Worm (Caenorhabditis elegans) whole organism, mixed stage, embryonic: Measurements from ENCODE around the gene Y57G7A.2.

Experiments used
- M03D4.4 ChIP-seq: sonication (generic microtip); optimal IDR thresholded peaks from 2 replicates; lab custom pipeline; 2017; ENCODE audit warnings: mild to moderate bottlenecking, missing genetic modification characterization, missing compliant biosample characterization
- bed-3 ChIP-seq: fragments of 200-800 bp; sonication (Bioruptor generic); optimal IDR thresholded peaks from 3 replicates; lab custom pipeline; 2018; ENCODE audit warnings: mild to moderate bottlenecking, missing genetic modification characterization, moderate library complexity, missing compliant biosample characterization
- blmp-1 ChIP-seq: fragments of 150-350 bp; optimal IDR thresholded peaks from 2 replicates; lab custom pipeline; 2014; ENCODE audit warnings: missing biosample characterization, missing genetic modification characterization
- ceh-39 ChIP-seq: fragments of 150-350 bp; optimal IDR thresholded peaks from 2 replicates; lab custom pipeline; 2014; ENCODE audit warnings: missing biosample characterization, missing genetic modification characterization
- ceh-43 ChIP-seq: fragments of 200-800 bp; sonication (Bioruptor generic); optimal IDR thresholded peaks from 2 replicates; lab custom pipeline; 2018; ENCODE audit warnings: mild to moderate bottlenecking, missing genetic modification characterization, moderate library complexity, missing compliant biosample characterization
- ceh-83 ChIP-seq: fragments of 200-800 bp; sonication (Bioruptor generic); optimal IDR thresholded peaks from 2 replicates; lab custom pipeline; 2018; ENCODE audit warnings: mild to moderate bottlenecking, missing genetic modification characterization, missing compliant biosample characterization
- ces-1 ChIP-seq: fragments of 150-350 bp; optimal IDR thresholded peaks from 2 replicates; lab custom pipeline; 2014; ENCODE audit warnings: missing biosample characterization, missing genetic modification reagents, missing genetic modification characterization
- drap-1 ChIP-seq: fragments of 200-800 bp; sonication (Bioruptor generic); optimal IDR thresholded peaks from 3 replicates; lab custom pipeline; 2018; ENCODE audit warnings: mild to moderate bottlenecking, missing genetic modification characterization, missing compliant biosample characterization
- flh-1 ChIP-seq: fragments of 200-800 bp; sonication (Bioruptor generic); optimal IDR thresholded peaks from 2 replicates; lab custom pipeline; 2018; ENCODE audit warnings: mild to moderate bottlenecking, missing genetic modification characterization, moderate library complexity, missing compliant biosample characterization
- ham-2 ChIP-seq: fragments of 200-800 bp; sonication (Bioruptor generic); optimal IDR thresholded peaks from 2 replicates; lab custom pipeline; 2018; ENCODE audit warnings: mild to moderate bottlenecking, missing genetic modification characterization, missing compliant biosample characterization
- hlh-1 ChIP-seq: fragments of 150-350 bp; optimal IDR thresholded peaks from 2 replicates; lab custom pipeline; 2014; ENCODE audit warnings: missing biosample characterization, missing genetic modification reagents, missing genetic modification characterization
- lin-13 ChIP-seq: fragments of 150-350 bp; optimal IDR thresholded peaks from 2 replicates; lab custom pipeline; 2014; ENCODE audit warnings: missing biosample characterization, missing genetic modification characterization
- lin-32 ChIP-seq: fragments of 200-800 bp; sonication (Bioruptor generic); optimal IDR thresholded peaks from 2 replicates; lab custom pipeline; 2018; ENCODE audit warnings: mild to moderate bottlenecking, missing genetic modification characterization, missing compliant biosample characterization
- lsy-2 ChIP-seq: fragments of 150-350 bp; optimal IDR thresholded peaks from 2 replicates; lab custom pipeline; 2014; ENCODE audit warnings: missing biosample characterization, missing genetic modification characterization
- mab-5 ChIP-seq: fragments of 150-350 bp; optimal IDR thresholded peaks from 2 replicates; lab custom pipeline; 2014; ENCODE audit warnings: missing biosample characterization, missing genetic modification characterization
- mep-1 ChIP-seq: fragments of 150-350 bp; optimal IDR thresholded peaks from 2 replicates; lab custom pipeline; 2017; ENCODE audit warnings: missing biosample characterization, missing genetic modification reagents, missing genetic modification characterization, inconsistent platforms
- mls-2 ChIP-seq: sonication (generic microtip); optimal IDR thresholded peaks from 2 replicates; lab custom pipeline; 2016; ENCODE audit warnings: mild to moderate bottlenecking, missing genetic modification characterization, moderate library complexity, missing compliant biosample characterization
- nhr-12 ChIP-seq: fragments of 150-350 bp; optimal IDR thresholded peaks from 2 replicates; lab custom pipeline; 2014; ENCODE audit warnings: missing biosample characterization, missing genetic modification characterization
- nhr-2 ChIP-seq: fragments of 150-350 bp; optimal IDR thresholded peaks from 2 replicates; lab custom pipeline; 2014; ENCODE audit warnings: missing biosample characterization, missing genetic modification characterization
- nhr-237 ChIP-seq: fragments of 150-350 bp; optimal IDR thresholded peaks from 2 replicates; lab custom pipeline; 2014; ENCODE audit warnings: missing biosample characterization, missing genetic modification characterization
- nhr-28 ChIP-seq: fragments of 150-350 bp; optimal IDR thresholded peaks from 2 replicates; lab custom pipeline; 2014; ENCODE audit warnings: missing biosample characterization, missing genetic modification characterization
- sem-2 ChIP-seq: fragments of 200-800 bp; sonication (Bioruptor generic); optimal IDR thresholded peaks from 2 replicates; lab custom pipeline; 2018; ENCODE audit warnings: mild to moderate bottlenecking, missing genetic modification characterization, missing compliant biosample characterization
- snpc-4 ChIP-seq: fragments of 150-350 bp; optimal IDR thresholded peaks from 2 replicates; lab custom pipeline; 2014; ENCODE audit warnings: missing biosample characterization, missing genetic modification characterization
- sptf-1 ChIP-seq: sonication (generic microtip); optimal IDR thresholded peaks from 2 replicates; lab custom pipeline; 2017; ENCODE audit warnings: mild to moderate bottlenecking, missing genetic modification characterization, moderate library complexity, missing compliant biosample characterization
- unc-120 ChIP-seq: sonication (generic microtip); optimal IDR thresholded peaks from 2 replicates; lab custom pipeline; 2017; ENCODE audit warnings: missing genetic modification characterization, missing compliant biosample characterization; ENCODE audit not compliant: poor library complexity, severe bottlenecking
- unc-39 ChIP-seq: fragments of 150-350 bp; optimal IDR thresholded peaks from 2 replicates; lab custom pipeline; 2014; ENCODE audit warnings: missing biosample characterization, missing genetic modification characterization
- unc-62 ChIP-seq: fragments of 150-350 bp; optimal IDR thresholded peaks from 2 replicates; lab custom pipeline; 2014; ENCODE audit warnings: missing biosample characterization, missing genetic modification reagents, missing genetic modification characterization
- zip-8 ChIP-seq: fragments of 150-350 bp; optimal IDR thresholded peaks from 2 replicates; lab custom pipeline; 2014; ENCODE audit warnings: missing biosample characterization, missing genetic modification characterization
- ztf-11 ChIP-seq: fragments of 150-350 bp; optimal IDR thresholded peaks from 2 replicates; lab custom pipeline; 2014; ENCODE audit warnings: missing biosample characterization, missing genetic modification characterization

Gene Y57G7A.2

DNA sequence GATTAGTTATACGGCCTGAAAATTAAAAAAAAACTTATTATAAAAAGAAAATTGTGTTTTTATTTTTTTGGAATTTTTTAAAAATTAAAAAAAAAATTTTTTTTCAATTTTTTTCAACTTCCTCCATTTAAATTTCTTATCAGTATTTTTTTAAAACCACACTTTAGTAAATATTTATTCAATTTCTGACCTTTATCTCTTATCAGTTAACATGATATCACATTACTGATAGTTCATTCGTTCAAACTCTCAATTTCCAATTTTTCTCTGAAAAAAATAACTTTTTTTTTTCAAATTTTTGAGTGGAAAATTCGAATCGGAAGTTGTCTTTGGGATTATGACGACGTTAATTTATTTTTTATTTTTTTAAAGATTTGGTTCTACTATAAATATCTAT is 1.8 kb downstream of the Y57G7A.2 start:
- no peak for TF ChIP-seq lin-32
- no peak for TF ChIP-seq ham-2

DNA sequence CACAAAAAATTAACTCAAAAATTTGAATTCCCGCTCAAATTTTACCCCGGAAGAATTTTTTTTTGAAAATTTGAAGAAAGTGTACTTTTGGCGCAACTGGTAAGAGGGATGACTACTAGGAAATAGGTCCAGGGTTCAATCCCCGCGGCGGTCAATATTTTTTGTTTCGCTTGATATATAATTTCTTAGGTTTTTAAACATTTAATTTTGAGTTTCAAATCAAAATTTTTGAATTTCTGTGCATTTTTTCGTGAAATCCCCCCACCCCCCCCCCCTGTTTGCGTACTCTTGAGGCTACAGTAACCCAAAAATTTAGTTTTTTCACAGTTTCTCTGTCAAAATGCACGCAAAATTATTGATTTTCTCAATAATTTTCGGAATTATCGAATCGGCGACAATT is 2.3 kb downstream of the Y57G7A.2 start, which contains the start of gene Y57G7A.1:
Y57G7A.1 (plus strand) TSS at position 301 of the 400 bp plus-strand sequence.
- no peak for TF ChIP-seq lin-13 (tag; lab: Kevin White, UChicago)
- TF ChIP-seq mep-1 (tag; lab: Kevin White, UChicago) = no peak

DNA sequence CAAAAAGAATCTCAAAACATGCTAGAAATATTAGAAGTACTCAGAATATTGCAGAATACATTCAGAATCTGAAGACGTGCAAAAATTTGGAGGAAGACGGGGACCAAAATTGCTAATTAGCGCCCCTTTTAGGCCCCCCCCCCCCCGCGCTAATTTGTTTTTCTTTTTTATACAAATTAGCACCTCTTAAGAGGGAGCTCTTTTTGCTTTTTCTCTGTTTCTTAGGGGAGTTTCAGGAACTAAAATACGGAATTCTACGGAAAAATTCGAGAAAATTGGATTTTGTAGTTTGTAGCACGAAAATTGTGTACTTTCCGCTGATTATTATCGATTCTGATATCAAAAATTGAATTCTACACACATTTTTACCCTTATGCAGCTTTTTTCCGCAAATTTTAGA is 5.7 kb downstream of the Y57G7A.2 start, which contains the start of gene glb-31:
glb-31 (minus strand) TSS at position 101 of the 400 bp plus-strand sequence.
- TF ChIP-seq blmp-1 (tag; lab: Kevin White, UChicago) (no peak), ceh-83 (GFP tag; lab: Kevin White, UChicago) (no peak), ztf-11 (tag; lab: Kevin White, UChicago) (no peak), ceh-39 (tag; lab: Kevin White, UChicago) (no peak), lin-13 (tag; lab: Kevin White, UChicago) (no peak), hlh-1 (tag; lab: Kevin White, UChicago) (no peak), nhr-2 (tag; lab: Kevin White, UChicago) (no peak), zip-8 (tag; lab: Kevin White, UChicago) (no peak), nhr-28 (tag; lab: Kevin White, UChicago) (no peak), snpc-4 (no peak), unc-39 (tag; lab: Kevin White, UChicago) (no peak), mab-5 (tag; lab: Kevin White, UChicago) (no peak), bed-3 (no peak), ceh-43 (GFP tag; lab: Kevin White, UChicago) (no peak), sptf-1 (tag; lab: Kevin White, UChicago) (no peak), lin-32 (no peak), unc-120 (tag; lab: Kevin White, UChicago) (no peak), flh-1 (no peak)

DNA sequence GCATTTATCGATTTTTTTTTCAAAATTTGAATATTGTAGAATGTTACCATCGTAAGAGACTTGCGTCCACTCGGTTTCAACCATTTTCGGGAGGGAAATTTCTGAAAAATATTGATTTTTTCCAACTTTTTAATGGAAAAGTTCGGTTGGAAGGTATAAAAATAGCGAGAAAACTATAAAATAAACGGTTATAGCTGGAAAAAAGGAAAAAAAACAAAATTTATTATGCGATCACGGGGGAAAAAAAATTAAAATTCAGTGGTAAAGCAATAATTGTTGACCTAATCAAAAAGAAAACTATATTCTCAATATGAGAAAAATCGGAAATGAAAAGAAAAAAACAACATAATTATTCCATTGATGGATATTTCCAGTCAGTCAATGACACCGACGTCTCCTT is 10.2 kb downstream of the Y57G7A.2 start, which contains the start of gene emc-2:
emc-2 (minus strand) TSS at position 101 of the 400 bp plus-strand sequence.
- TF ChIP-seq drap-1 (no peak), mab-5 (tag; lab: Kevin White, UChicago) (no peak), nhr-2 (tag; lab: Kevin White, UChicago) (no peak), lsy-2 (tag; lab: Kevin White, UChicago) (no peak), unc-62 (no peak), ceh-39 (tag; lab: Kevin White, UChicago) (no peak), nhr-28 (tag; lab: Kevin White, UChicago) (no peak), ceh-43 (GFP tag; lab: Kevin White, UChicago) (no peak), ztf-11 (tag; lab: Kevin White, UChicago) (no peak), nhr-12 (tag; lab: Kevin White, UChicago) (no peak), unc-120 (tag; lab: Kevin White, UChicago) (no peak)

DNA sequence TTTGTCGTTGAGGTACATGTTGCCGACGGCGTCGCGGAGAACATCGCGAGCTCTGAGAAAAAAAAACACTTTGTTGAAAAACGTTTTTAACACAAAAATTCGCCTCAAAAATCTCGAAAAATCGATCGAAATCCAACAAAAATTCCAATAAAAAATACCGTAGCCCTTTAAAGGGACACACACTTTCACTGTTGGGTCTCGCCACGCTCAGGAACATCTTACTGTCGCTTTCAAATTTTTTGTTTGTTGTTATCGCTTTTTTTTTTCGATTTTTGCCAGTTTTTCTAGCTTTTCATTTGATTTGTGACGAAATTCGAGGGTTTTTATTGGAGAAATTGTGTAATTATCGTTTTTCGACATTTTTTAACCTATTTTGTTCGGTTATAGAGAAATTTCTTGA is 10.7 kb downstream of the Y57G7A.2 start:
- TF ChIP-seq ceh-43 (GFP tag; lab: Kevin White, UChicago) = no peak
- TF ChIP-seq flh-1 = no peak
- TF ChIP-seq lin-13 (tag; lab: Kevin White, UChicago) = no peak
- TF ChIP-seq sem-2 (GFP tag; lab: Kevin White, UChicago) = no peak
- TF ChIP-seq hlh-1 (tag; lab: Kevin White, UChicago) = no peak
- TF ChIP-seq ztf-11 (tag; lab: Kevin White, UChicago) = no peak
- TF ChIP-seq nhr-237 (tag; lab: Kevin White, UChicago) = no peak
- no peak for TF ChIP-seq zip-8 (tag; lab: Kevin White, UChicago)
- no peak for TF ChIP-seq mls-2 (tag; lab: Kevin White, UChicago)
- TF ChIP-seq M03D4.4 (tag; lab: Kevin White, UChicago) = no peak
- no peak for TF ChIP-seq mep-1 (tag; lab: Kevin White, UChicago)
- no peak for TF ChIP-seq unc-120 (tag; lab: Kevin White, UChicago)
- TF ChIP-seq ceh-83 (GFP tag; lab: Kevin White, UChicago) = no peak

DNA sequence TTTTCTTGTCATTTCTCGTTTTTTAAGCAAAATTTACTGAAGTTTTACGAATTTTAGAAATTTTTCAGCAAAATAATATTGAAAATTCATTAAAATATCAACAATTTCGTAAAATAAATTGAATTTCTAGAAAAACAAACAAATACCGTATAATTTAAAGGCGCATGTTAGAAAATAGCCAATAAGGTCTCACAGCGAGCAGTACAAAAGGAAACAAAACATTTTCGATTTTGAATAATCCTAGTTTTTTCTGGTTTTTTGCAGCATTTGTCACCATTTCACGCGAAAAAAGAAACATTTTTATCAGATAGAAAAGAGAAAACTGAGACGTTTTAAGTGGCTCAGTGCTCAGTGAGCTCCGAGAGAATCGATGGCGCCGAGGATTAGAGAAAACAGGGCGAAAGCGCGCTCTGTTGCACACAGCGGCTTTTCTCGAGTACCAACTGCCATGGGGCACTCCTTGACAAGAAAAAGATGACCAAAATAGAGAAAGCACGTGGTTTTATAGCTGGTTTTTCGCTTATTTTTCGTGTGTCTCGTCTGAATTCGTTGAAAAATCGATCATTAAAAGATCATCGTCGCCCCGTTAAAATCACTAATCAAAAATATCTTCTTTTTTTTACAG is 14.1 kb downstream of the Y57G7A.2 start, which contains the start of the genes alh-6 and fcho-1:
alh-6 (minus strand) TSS at position 242 of the 625 bp plus-strand sequence.
fcho-1 (plus strand) TSS at position 624 of the 625 bp plus-strand sequence.
- TF ChIP-seq ces-1 (GFP tag; lab: Kevin White, UChicago) = peak; percentile 4
- TF ChIP-seq sptf-1 (tag; lab: Kevin White, UChicago) = peak; percentile 40
- no peak for TF ChIP-seq bed-3
- TF ChIP-seq unc-120 (tag; lab: Kevin White, UChicago) = peak; percentile 39
